Worm (Caenorhabditis elegans): ENCODE measurements around the gene itsn-1.

Gene itsn-1

DNA sequence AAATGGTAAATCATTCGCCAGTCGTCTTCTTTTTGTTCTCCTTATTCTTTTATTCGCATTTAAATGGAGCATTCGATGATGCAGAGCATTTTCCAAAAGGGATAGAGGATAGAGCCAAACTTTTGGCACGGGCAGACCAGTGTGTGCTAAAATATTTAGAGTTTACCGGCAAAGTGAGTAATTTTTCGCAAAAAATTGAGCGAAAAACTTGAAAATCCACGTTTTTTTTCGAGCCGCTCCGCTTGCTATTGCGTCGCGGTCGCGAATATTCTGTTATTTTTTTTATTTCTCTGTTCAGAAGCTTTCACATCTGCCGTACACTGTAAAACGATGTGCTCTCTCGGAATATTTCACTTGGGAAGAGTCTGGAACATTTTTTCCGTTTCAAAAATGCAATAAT lies 30.6 kb upstream of the itsn-1 start, which contains the start of gene Y116A8C.43 (continued):
- TF ChIP-seq snpc-4 (tag; optimal IDR thresholded peaks at IDR 0.05) (no peak), ceh-28 (tag; optimal IDR thresholded peaks at IDR 0.05) (no peak), madf-9 (GFP tag; conservative IDR thresholded peaks at IDR 0.05) (no peak), nhr-237 (tag; optimal IDR thresholded peaks at IDR 0.05) (no peak), hmg-1.1 (GFP tag; IDR thresholded peaks at IDR 0.05) (no peak), dmd-6 (GFP tag; IDR thresholded peaks at IDR 0.05) (no peak), skn-1 (tag; optimal IDR thresholded peaks at IDR 0.05) (no peak), saeg-2 (GFP tag; IDR thresholded peaks at IDR 0.05) (no peak), mes-2 (tag; optimal IDR thresholded peaks at IDR 0.05; ENCODE audit: poor library complexity, severe bottlenecking) (peak; percentile 23), F10B5.3 (tag; optimal IDR thresholded peaks at IDR 0.05) (no peak), ces-1 (GFP tag; optimal IDR thresholded peaks at IDR 0.05) (no peak), snpc-1.2 (GFP tag; IDR thresholded peaks at IDR 0.05) (no peak), Y105C5A.15 (GFP tag; IDR thresholded peaks at IDR 0.05) (no peak), nhr-41 (GFP tag; IDR thresholded peaks at IDR 0.05) (no peak), nhr-42 (GFP tag; IDR thresholded peaks at IDR 0.05) (no peak), lsy-2 (tag; optimal IDR thresholded peaks at IDR 0.05) (no peak), php-3 (GFP tag; IDR thresholded peaks at IDR 0.05) (no peak), aha-1 (tag) (peak; percentile 76), F26F4.8 (GFP tag; conservative IDR thresholded peaks at IDR 0.05) (no peak), daf-12 (tag; optimal IDR thresholded peaks at IDR 0.05) (no peak), hlh-11 (tag; optimal IDR thresholded peaks at IDR 0.05) (no peak), spr-3 (GFP tag; optimal IDR thresholded peaks at IDR 0.05) (no peak), tag-97 (GFP tag; IDR thresholded peaks at IDR 0.05) (no peak), egl-43 (GFP tag; IDR thresholded peaks at IDR 0.05) (no peak), nhr-76 (tag; optimal IDR thresholded peaks at IDR 0.05) (no peak), ZK546.5 (tag; optimal IDR thresholded peaks at IDR 0.05) (no peak), pqm-1 (tag; optimal IDR thresholded peaks at IDR 0.05) (no peak), mdl-1 (tag; optimal IDR thresholded peaks at IDR 0.05) (no peak), nhr-102 (tag; optimal IDR thresholded peaks at IDR 0.05) (no peak), nhr-77 (tag; optimal IDR thresholded peaks at IDR 0.05) (no peak), zip-2 (tag; optimal IDR thresholded peaks at IDR 0.05) (no peak), ceh-32 (tag; optimal IDR thresholded peaks at IDR 0.05; ENCODE audit: poor library complexity) (no peak), hlh-30 (tag; optimal IDR thresholded peaks at IDR 0.05; ENCODE audit: insufficient read depth) (no peak), lim-7 (GFP tag; IDR thresholded peaks at IDR 0.05) (no peak), zfp-3 (GFP tag; conservative IDR thresholded peaks at IDR 0.05) (0 out of 2 replicates have a peak, but pooled peaks have one; percentile 17), mep-1 (tag; optimal IDR thresholded peaks at IDR 0.05) (no peak), daf-19 (GFP tag; conservative IDR thresholded peaks at IDR 0.05) (no peak), ZK337.2 (GFP tag; IDR thresholded peaks at IDR 0.05) (no peak), sdz-12 (GFP tag; optimal IDR thresholded peaks at IDR 0.05) (no peak), hif-1 (tag; optimal IDR thresholded peaks at IDR 0.05) (no peak), zip-11 (GFP tag; IDR thresholded peaks at IDR 0.05) (no peak), ama-1 (optimal IDR thresholded peaks at IDR 0.05) (peak; percentile 84), nhr-111 (GFP tag; optimal IDR thresholded peaks at IDR 0.05) (no peak), nhr-25 (tag; optimal IDR thresholded peaks at IDR 0.05; ENCODE audit: borderline replicate concordance, insufficient read depth) (no peak), Y75B8A.6 (GFP tag; IDR thresholded peaks at IDR 0.05) (no peak), dmd-9 (GFP tag; IDR thresholded peaks at IDR 0.05) (no peak), tra-1 (GFP tag; IDR thresholded peaks at IDR 0.05) (no peak)

Measured in whole organism, L4 larva.